Worm (Caenorhabditis elegans) whole organism, L4 larva: Measurements from ENCODE around the gene nhr-76.

Experiments
- D1046.2 ChIP-seq: fragments of 200-800 bp; sonication (Bioruptor generic); IDR thresholded peaks from 2 replicates; pipeline ENCODE4 v1.3.6; 2022; ENCODE audit warnings: missing genetic modification characterization, missing compliant biosample characterization
- F10B5.3 ChIP-seq: sonication (generic microtip); optimal IDR thresholded peaks from 2 replicates; lab custom pipeline; 2016; ENCODE audit warnings: mild to moderate bottlenecking, missing genetic modification characterization, missing compliant biosample characterization
- T26A8.4 ChIP-seq: fragments of 200-800 bp; sonication (Bioruptor generic); IDR thresholded peaks from 2 replicates; pipeline ENCODE4 v1.3.6; 2022; ENCODE audit warnings: missing genetic modification characterization, missing compliant biosample characterization
- Y105C5A.15 ChIP-seq: fragments of 200-800 bp; sonication (Bioruptor generic); IDR thresholded peaks from 2 replicates; pipeline ENCODE4 v1.3.6; 2022; ENCODE audit warnings: missing genetic modification characterization, missing compliant biosample characterization
- Y5F2A.4 ChIP-seq: fragments of 200-800 bp; sonication (Bioruptor generic); optimal IDR thresholded peaks from 2 replicates; lab custom pipeline; 2018; ENCODE audit warnings: mild to moderate bottlenecking, missing genetic modification characterization, missing compliant biosample characterization
- ZK546.5 ChIP-seq, 2 experiments: sonication (generic microtip); optimal IDR thresholded peaks; 2 replicates each; lab custom pipeline; 2017; ENCODE audit warnings: missing biosample characterization in 2 of 2, missing genetic modification characterization in 2 of 2
- aly-2 ChIP-seq: sonication (generic microtip); optimal IDR thresholded peaks from 2 replicates; lab custom pipeline; 2018; ENCODE audit warnings: missing biosample characterization, missing genetic modification characterization
- ama-1 ChIP-seq: fragments of 150-350 bp; optimal IDR thresholded peaks from 2 replicates; lab custom pipeline; 2014; ENCODE audit warnings: inconsistent platforms, mixed read lengths
- arid-1 ChIP-seq: fragments of 200-800 bp; sonication (Bioruptor generic); conservative IDR thresholded peaks from 2 replicates; pipeline ENCODE4 v1.3.6; 2022; ENCODE audit warnings: missing genetic modification reagents, missing genetic modification characterization, missing compliant biosample characterization
- attf-4 ChIP-seq: sonication (generic microtip); optimal IDR thresholded peaks from 3 replicates; lab custom pipeline; 2017; ENCODE audit warnings: missing biosample characterization, missing genetic modification characterization
- ceh-32 ChIP-seq: sonication (generic microtip); optimal IDR thresholded peaks from 2 replicates; lab custom pipeline; 2016; ENCODE audit warnings: mild to moderate bottlenecking, missing genetic modification characterization, missing compliant biosample characterization; ENCODE audit not compliant: poor library complexity
- ceh-62 ChIP-seq: sonication (generic microtip); optimal IDR thresholded peaks from 2 replicates; lab custom pipeline; 2017; ENCODE audit warnings: missing biosample characterization, missing genetic modification characterization
- ceh-82 ChIP-seq: sonication (generic microtip); optimal IDR thresholded peaks from 2 replicates; lab custom pipeline; 2017; ENCODE audit warnings: missing biosample characterization, missing genetic modification characterization
- ces-1 ChIP-seq: fragments of 150-350 bp; sonication (generic microtip); optimal IDR thresholded peaks from 4 replicates; lab custom pipeline; 2014; ENCODE audit warnings: missing biosample characterization, missing genetic modification reagents, missing genetic modification characterization
- cey-2 ChIP-seq: sonication (generic microtip); optimal IDR thresholded peaks from 3 replicates; lab custom pipeline; 2017; ENCODE audit warnings: missing genetic modification characterization, mild to moderate bottlenecking, missing compliant biosample characterization, antibody characterized with exemption, borderline replicate concordance; ENCODE audit not compliant: insufficient read depth
- daf-12 ChIP-seq: fragments of 150-350 bp; optimal IDR thresholded peaks from 2 replicates; lab custom pipeline; 2014; ENCODE audit warnings: missing biosample characterization, missing genetic modification reagents, missing genetic modification characterization
- dmd-8 ChIP-seq: fragments of 200-800 bp; sonication (Bioruptor generic); IDR thresholded peaks from 2 replicates; pipeline ENCODE4 v1.3.6; 2022; ENCODE audit warnings: missing genetic modification characterization, missing compliant biosample characterization
- fkh-10 ChIP-seq: fragments of 150-350 bp; optimal IDR thresholded peaks from 2 replicates; lab custom pipeline; 2014; ENCODE audit warnings: missing biosample characterization, missing genetic modification reagents, missing genetic modification characterization
- gei-8 ChIP-seq: fragments of 200-800 bp; sonication (Bioruptor generic); optimal IDR thresholded peaks from 2 replicates; lab custom pipeline; 2018; ENCODE audit warnings: mild to moderate bottlenecking, missing genetic modification characterization, missing compliant biosample characterization
- hif-1 ChIP-seq, 2 experiments: sonication (generic microtip); optimal IDR thresholded peaks; 2 replicates each; lab custom pipeline; 2016 to 2017; ENCODE audit warnings: missing compliant biosample characterization in 2 of 2, missing genetic modification characterization in 2 of 2, missing genetic modification reagents in 2 of 2, missing genotype in 2 of 2, mild to moderate bottlenecking in 1 of 2
- hlh-11 ChIP-seq: fragments of 200-800 bp; sonication (Bioruptor generic); optimal IDR thresholded peaks from 2 replicates; lab custom pipeline; 2018; ENCODE audit warnings: mild to moderate bottlenecking, missing genetic modification characterization, missing compliant biosample characterization
- hmg-1.1 ChIP-seq: fragments of 200-800 bp; sonication (Bioruptor generic); IDR thresholded peaks from 2 replicates; pipeline ENCODE4 v1.3.6; 2022; ENCODE audit warnings: missing genetic modification reagents, missing genetic modification characterization, missing compliant biosample characterization
- lim-7 ChIP-seq: fragments of 200-800 bp; sonication (Bioruptor generic); IDR thresholded peaks from 2 replicates; pipeline ENCODE4 v1.3.6; 2022; ENCODE audit warnings: missing genetic modification characterization, missing compliant biosample characterization
- lin-13 ChIP-seq: fragments of 150-350 bp; optimal IDR thresholded peaks from 2 replicates; lab custom pipeline; 2014; ENCODE audit warnings: missing biosample characterization, missing genetic modification reagents, missing genetic modification characterization
- lin-29 ChIP-seq: fragments of 200-800 bp; sonication (Bioruptor generic); IDR thresholded peaks from 2 replicates; pipeline ENCODE4 v1.3.6; 2022; ENCODE audit warnings: missing genetic modification reagents, missing genetic modification characterization, missing compliant biosample characterization
- lin-38 ChIP-seq: fragments of 200-800 bp; sonication (Bioruptor generic); IDR thresholded peaks from 2 replicates; pipeline ENCODE4 v1.3.6; 2022; ENCODE audit warnings: missing genetic modification reagents, missing genetic modification characterization, missing compliant biosample characterization
- lir-3 ChIP-seq: sonication (generic microtip); optimal IDR thresholded peaks from 2 replicates; lab custom pipeline; 2016; ENCODE audit warnings: mild to moderate bottlenecking, missing genetic modification characterization, missing compliant biosample characterization
- lsy-2 ChIP-seq, 2 experiments: fragments of 150-350 bp in 1 of 2; sonication (generic microtip) in 1 of 2; optimal IDR thresholded peaks; 2 replicates each; lab custom pipeline; 2014 to 2017; ENCODE audit warnings: missing biosample characterization in 2 of 2, missing genetic modification characterization in 2 of 2
- madf-9 ChIP-seq: fragments of 200-800 bp; sonication (Bioruptor generic); conservative IDR thresholded peaks from 2 replicates; pipeline ENCODE4 v1.3.6; 2022; ENCODE audit warnings: missing genetic modification reagents, missing genetic modification characterization, missing compliant biosample characterization
- mdl-1 ChIP-seq, 2 experiments: fragments of 150-350 bp in 1 of 2; sonication (generic microtip) in 1 of 2; optimal IDR thresholded peaks; 2 replicates each; lab custom pipeline; 2014 to 2017; ENCODE audit warnings: missing biosample characterization in 2 of 2, missing genetic modification characterization in 2 of 2
- nhr-10 ChIP-seq: fragments of 150-350 bp; optimal IDR thresholded peaks from 2 replicates; lab custom pipeline; 2014; ENCODE audit warnings: missing biosample characterization, missing genetic modification characterization
- nhr-11 ChIP-seq: fragments of 150-350 bp; optimal IDR thresholded peaks from 2 replicates; lab custom pipeline; 2014; ENCODE audit warnings: missing biosample characterization, missing genetic modification characterization
- nhr-237 ChIP-seq: sonication (generic microtip); optimal IDR thresholded peaks from 2 replicates; lab custom pipeline; 2017; ENCODE audit warnings: missing biosample characterization, missing genetic modification characterization
- nhr-25 ChIP-seq: sonication (generic microtip); optimal IDR thresholded peaks from 2 replicates; lab custom pipeline; 2017; ENCODE audit warnings: missing genetic modification characterization, mild to moderate bottlenecking, missing compliant biosample characterization, antibody characterized with exemption, moderate library complexity, borderline replicate concordance; ENCODE audit not compliant: insufficient read depth
- nhr-41 ChIP-seq: fragments of 200-800 bp; sonication (Bioruptor generic); IDR thresholded peaks from 2 replicates; pipeline ENCODE4 v1.3.6; 2022; ENCODE audit warnings: missing genetic modification reagents, missing genetic modification characterization, missing compliant biosample characterization
- nhr-42 ChIP-seq: fragments of 200-800 bp; sonication (Bioruptor generic); IDR thresholded peaks from 2 replicates; pipeline ENCODE4 v1.3.6; 2022; ENCODE audit warnings: missing genetic modification characterization, missing compliant biosample characterization
- nhr-77 ChIP-seq: fragments of 150-350 bp; optimal IDR thresholded peaks from 2 replicates; lab custom pipeline; 2014; ENCODE audit warnings: missing biosample characterization, missing genetic modification characterization
- pqm-1 ChIP-seq: sonication (generic microtip); optimal IDR thresholded peaks from 2 replicates; lab custom pipeline; 2017; ENCODE audit warnings: missing biosample characterization, missing genetic modification characterization
- rbr-2 ChIP-seq: sonication (generic microtip); optimal IDR thresholded peaks from 2 replicates; lab custom pipeline; 2016; ENCODE audit warnings: missing genotype, missing genetic modification characterization, missing compliant biosample characterization
- saeg-2 ChIP-seq: fragments of 200-800 bp; sonication (Bioruptor generic); IDR thresholded peaks from 2 replicates; pipeline ENCODE4 v1.3.6; 2022; ENCODE audit warnings: missing genetic modification reagents, missing genetic modification characterization, missing compliant biosample characterization
- sdz-12 ChIP-seq: fragments of 200-800 bp; sonication (Bioruptor generic); optimal IDR thresholded peaks from 2 replicates; lab custom pipeline; 2018; ENCODE audit warnings: mild to moderate bottlenecking, missing genetic modification characterization, missing compliant biosample characterization
- set-16 ChIP-seq: fragments of 200-800 bp; sonication (Bioruptor generic); IDR thresholded peaks from 2 replicates; pipeline ENCODE4 v1.3.6; 2022; ENCODE audit warnings: missing genetic modification reagents, missing genetic modification characterization, missing compliant biosample characterization
- skn-1 ChIP-seq: fragments of 150-350 bp; optimal IDR thresholded peaks from 2 replicates; lab custom pipeline; 2014; ENCODE audit warnings: missing biosample characterization, missing genetic modification characterization
- snpc-1.2 ChIP-seq: fragments of 200-800 bp; sonication (Bioruptor generic); IDR thresholded peaks from 2 replicates; pipeline ENCODE4 v1.3.6; 2022; ENCODE audit warnings: missing genetic modification reagents, missing genetic modification characterization, missing compliant biosample characterization
- snpc-4 ChIP-seq: fragments of 150-350 bp; optimal IDR thresholded peaks from 2 replicates; lab custom pipeline; 2014; ENCODE audit warnings: missing biosample characterization, missing genetic modification characterization
- spr-3 ChIP-seq: fragments of 200-800 bp; sonication (Bioruptor generic); optimal IDR thresholded peaks from 2 replicates; lab custom pipeline; 2018; ENCODE audit warnings: mild to moderate bottlenecking, missing genetic modification characterization, missing compliant biosample characterization
- unc-39 ChIP-seq: sonication (generic microtip); optimal IDR thresholded peaks from 2 replicates; lab custom pipeline; 2017; ENCODE audit warnings: missing biosample characterization, missing genetic modification characterization
- unc-62 ChIP-seq, 3 experiments: fragments of 150-350 bp in 1 of 3; sonication (generic microtip); optimal IDR thresholded peaks in 2 of 3; peaks in 1 of 3; 1 replicate in 1 of 3; 2 replicates in 2 of 3; lab custom pipeline; 2014 to 2017; ENCODE audit warnings: missing biosample characterization in 3 of 3, missing genetic modification characterization in 3 of 3, missing genetic modification reagents in 3 of 3, missing genotype in 1 of 3
- zag-1 ChIP-seq: fragments of 150-350 bp; optimal IDR thresholded peaks from 2 replicates; lab custom pipeline; 2014; ENCODE audit warnings: missing biosample characterization, missing genetic modification characterization
- zfp-3 ChIP-seq: fragments of 200-800 bp; sonication (Bioruptor generic); conservative IDR thresholded peaks from 2 replicates; pipeline ENCODE4 v1.3.6; 2022; ENCODE audit warnings: missing genetic modification reagents, missing genetic modification characterization, missing compliant biosample characterization
- ztf-11 ChIP-seq: fragments of 150-350 bp; optimal IDR thresholded peaks from 2 replicates; lab custom pipeline; 2014; ENCODE audit warnings: missing biosample characterization, missing genetic modification characterization
- ztf-7 ChIP-seq: fragments of 150-350 bp; optimal IDR thresholded peaks from 2 replicates; lab custom pipeline; 2014; ENCODE audit warnings: missing biosample characterization, missing genetic modification characterization

nhr-76 gene

ce11 chrIV:657932-658331 is 30.6 kb downstream of the nhr-76 start (continued):
- TF ChIP-seq arid-1 (GFP tag; lab: Robert Waterston, UW) (peak; percentile 63; the same call in 1 of the 2 replicates), zag-1 (tag; lab: Kevin White, UChicago) (no peak), lir-3 (tag; lab: Kevin White, UChicago) (no peak), fkh-10 (GFP tag; lab: Kevin White, UChicago) (no peak), attf-4 (tag; lab: Kevin White, UChicago) (no peak), mdl-1 (tag; optimal IDR thresholded peaks at IDR 0.05; lab: Kevin White, UChicago) (peak in 1 of 2 experiments; percentile 32), nhr-41 (GFP tag; lab: Robert Waterston, UW) (no peak), Y105C5A.15 (no peak), F10B5.3 (tag; lab: Kevin White, UChicago) (no peak), nhr-10 (no peak), hlh-11 (tag; lab: Kevin White, UChicago) (peak; percentile 48), ztf-11 (no peak), ces-1 (GFP tag; lab: Kevin White, UChicago) (no peak), cey-2 (tag; lab: Kevin White, UChicago) (no peak), lin-13 (GFP tag; lab: Kevin White, UChicago) (peak; percentile 61), ceh-62 (no peak), T26A8.4 (GFP tag; lab: Robert Waterston, UW) (peak; percentile 37; the same call in 1 of the 2 replicates), rbr-2 (tag; lab: Kevin White, UChicago) (no peak), nhr-42 (peak; percentile 50; the same call in 1 of the 2 replicates), lin-29 (no peak), spr-3 (GFP tag; lab: Kevin White, UChicago) (no peak), unc-62 (GFP tag; optimal IDR thresholded peaks at IDR 0.05 in 1 of 2; lab: Kevin White, UChicago) (no peak), unc-62 (tag; optimal IDR thresholded peaks at IDR 0.05; lab: Kevin White, UChicago) (no peak), unc-39 (tag; lab: Kevin White, UChicago) (no peak), snpc-1.2 (GFP tag; lab: Robert Waterston, UW) (peak; percentile 48; the same call in 1 of the 2 replicates), saeg-2 (GFP tag; lab: Robert Waterston, UW) (no peak), lsy-2 (tag; optimal IDR thresholded peaks at IDR 0.05; lab: Kevin White, UChicago) (peak in 1 of 2 experiments; percentile 72), madf-9 (GFP tag; lab: Robert Waterston, UW) (no peak), set-16 (GFP tag; lab: Robert Waterston, UW) (peak; percentile 44), ama-1 (lab: Kevin White, UChicago) (no peak), zfp-3 (no peak), gei-8 (no peak), aly-2 (tag; lab: Kevin White, UChicago) (no peak), D1046.2 (no peak), hmg-1.1 (GFP tag; lab: Robert Waterston, UW) (peak; percentile 61; the same call in 1 of the 2 replicates), ztf-7 (tag; lab: Kevin White, UChicago) (no peak), nhr-25 (tag; lab: Kevin White, UChicago) (no peak), pqm-1 (no peak), dmd-8 (0 out of 2 replicates have a peak, but pooled peaks have one; percentile 52), snpc-4 (tag; lab: Kevin White, UChicago) (peak; percentile 92), nhr-11 (tag; lab: Kevin White, UChicago) (peak; percentile 3), skn-1 (tag; lab: Kevin White, UChicago) (no peak), Y5F2A.4 (GFP tag; lab: Kevin White, UChicago) (no peak), ceh-82 (tag; lab: Kevin White, UChicago) (no peak), daf-12 (no peak), ceh-32 (tag; lab: Kevin White, UChicago) (no peak), ZK546.5 (tag; optimal IDR thresholded peaks at IDR 0.05; lab: Kevin White, UChicago) (no peak), lin-38 (GFP tag; lab: Robert Waterston, UW) (peak; percentile 69), hif-1 (tag; optimal IDR thresholded peaks at IDR 0.05; lab: Kevin White, UChicago) (no peak), sdz-12 (GFP tag; lab: Kevin White, UChicago) (no peak), lim-7 (GFP tag; lab: Robert Waterston, UW) (no peak), nhr-237 (tag; lab: Kevin White, UChicago) (no peak), nhr-77 (tag; lab: Kevin White, UChicago) (no peak)
